Worm (Caenorhabditis elegans): ENCODE measurements around the gene rpac-19.
A peak's percentile ranks its signal among the peaks of the same experiment; 100 is the strongest.

rpac-19 gene

DNA sequence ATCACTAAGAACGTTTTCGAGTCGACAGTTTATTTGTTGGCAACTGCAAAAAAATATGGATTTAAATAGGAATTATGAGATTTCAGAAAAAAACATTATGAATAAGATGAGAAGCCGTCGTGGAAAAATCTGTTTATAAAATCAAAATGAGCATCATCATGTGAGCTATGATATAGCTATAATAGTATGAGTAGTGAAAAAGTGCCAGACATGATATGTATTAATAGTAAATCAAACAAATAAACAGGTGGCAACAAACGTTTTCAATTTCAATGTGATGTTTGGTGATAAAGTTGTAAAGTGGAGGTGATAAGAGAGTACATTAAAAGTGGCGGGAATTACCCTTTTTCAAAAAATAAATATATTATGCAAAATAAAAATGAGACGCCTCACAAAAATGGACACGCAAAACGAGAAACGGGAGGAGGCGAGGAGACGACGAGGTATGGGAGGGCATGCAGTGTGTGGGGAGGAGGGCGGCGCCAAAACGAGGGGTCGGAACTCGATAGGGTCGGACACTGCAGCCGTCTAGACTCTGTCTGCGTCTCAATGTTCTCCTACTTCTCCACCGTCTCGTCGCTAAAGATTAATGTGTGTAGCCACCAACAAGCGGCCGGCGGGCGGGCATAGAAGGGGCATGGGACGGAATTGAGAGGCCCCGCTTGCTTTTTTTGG lies 38.0 kb upstream of the rpac-19 start, which contains the start of gene C07A9.9 (continued):
- peak; percentile 83 for TF ChIP-seq ceh-20 (GFP tag; IDR thresholded peaks at IDR 0.05)
- peak; percentile 75 for TF ChIP-seq nhr-28 (tag; optimal IDR thresholded peaks at IDR 0.05)
- peak in 1 of 2 experiments; percentile 53 for TF ChIP-seq unc-62 (GFP tag; optimal IDR thresholded peaks at IDR 0.05 in 1 of 2)
- no peak for TF ChIP-seq unc-62 (tag; optimal IDR thresholded peaks at IDR 0.05)
- no peak; the same call in 1 of the 2 replicates for TF ChIP-seq vab-7 (GFP tag; IDR thresholded peaks at IDR 0.05)
- no peak for TF ChIP-seq dmd-9 (GFP tag; IDR thresholded peaks at IDR 0.05)
- no peak; the same call in 1 of the 2 replicates for TF ChIP-seq nhr-41 (GFP tag; IDR thresholded peaks at IDR 0.05)
- TF ChIP-seq lin-38 (GFP tag; IDR thresholded peaks at IDR 0.05) = peak; percentile 54
- no peak for TF ChIP-seq daf-8 (GFP tag; IDR thresholded peaks at IDR 0.05)
- TF ChIP-seq mes-2 (tag; optimal IDR thresholded peaks at IDR 0.05; ENCODE audit: poor library complexity, severe bottlenecking) = peak; percentile 55
- peak; percentile 79 for TF ChIP-seq rbr-2 (tag; optimal IDR thresholded peaks at IDR 0.05)
- no peak for TF ChIP-seq egl-27 (tag; optimal IDR thresholded peaks at IDR 0.05)
- TF ChIP-seq lin-15B (tag; optimal IDR thresholded peaks at IDR 0.05) = no peak
- TF ChIP-seq nhr-42 (GFP tag; IDR thresholded peaks at IDR 0.05) = 0 out of 2 replicates have a peak, but pooled peaks have one; percentile 41
- no peak for TF ChIP-seq spr-3 (GFP tag; optimal IDR thresholded peaks at IDR 0.05)

DNA sequence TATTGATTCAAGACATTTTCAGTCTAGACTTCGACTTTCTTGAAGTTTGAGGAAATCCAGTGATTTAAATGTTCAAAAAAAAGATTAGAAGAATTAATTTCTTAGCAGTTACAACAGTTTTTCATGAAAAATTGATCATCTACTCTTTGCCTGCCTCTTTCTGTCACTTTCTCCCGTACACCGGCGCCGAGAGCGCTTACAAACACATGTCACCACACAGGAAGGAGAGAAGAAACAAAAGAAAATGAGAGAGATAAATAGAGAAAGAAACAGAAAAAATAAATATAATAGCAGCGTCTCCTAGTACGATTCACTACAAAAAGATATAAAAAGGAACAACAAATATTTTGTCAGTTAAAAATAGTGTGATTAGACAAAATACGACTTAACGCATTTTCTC lies 37.0 kb upstream of the rpac-19 start:
- TF ChIP-seq unc-130 (GFP tag; optimal IDR thresholded peaks at IDR 0.05) (no peak), ctbp-1 (GFP tag; IDR thresholded peaks at IDR 0.05) (no peak), F44E2.7 (GFP tag; IDR thresholded peaks at IDR 0.05) (no peak), nhr-76 (tag; optimal IDR thresholded peaks at IDR 0.05) (no peak), nhr-77 (tag; optimal IDR thresholded peaks at IDR 0.05) (no peak), jun-1 (tag; optimal IDR thresholded peaks at IDR 0.05) (no peak), ztf-11 (tag; optimal IDR thresholded peaks at IDR 0.05) (no peak), nhr-42 (GFP tag; IDR thresholded peaks at IDR 0.05) (no peak), hlh-11 (tag; optimal IDR thresholded peaks at IDR 0.05) (no peak), T26A8.4 (GFP tag; IDR thresholded peaks at IDR 0.05) (no peak), fkh-10 (GFP tag; optimal IDR thresholded peaks at IDR 0.05) (no peak), D1046.2 (GFP tag; IDR thresholded peaks at IDR 0.05) (no peak), lsy-2 (tag; optimal IDR thresholded peaks at IDR 0.05) (no peak), ceh-20 (GFP tag; IDR thresholded peaks at IDR 0.05) (no peak), dmd-8 (GFP tag; IDR thresholded peaks at IDR 0.05) (no peak), cey-2 (tag; optimal IDR thresholded peaks at IDR 0.05; ENCODE audit: borderline replicate concordance, insufficient read depth) (no peak), F10B5.3 (tag; optimal IDR thresholded peaks at IDR 0.05) (no peak), sdz-12 (GFP tag; optimal IDR thresholded peaks at IDR 0.05) (no peak), pqm-1 (tag; optimal IDR thresholded peaks at IDR 0.05) (peak; percentile 18), dmd-6 (GFP tag; IDR thresholded peaks at IDR 0.05) (peak; percentile 6; the same call in 1 of the 2 replicates), dpl-1 (GFP tag; optimal IDR thresholded peaks at IDR 0.05) (no peak), madf-5 (GFP tag; IDR thresholded peaks at IDR 0.05) (no peak), egl-43 (GFP tag; IDR thresholded peaks at IDR 0.05) (no peak), duxl-1 (tag; optimal IDR thresholded peaks at IDR 0.05; ENCODE audit: poor library complexity) (no peak), ceh-44 (GFP tag; IDR thresholded peaks at IDR 0.05) (no peak), lin-15B (tag; optimal IDR thresholded peaks at IDR 0.05) (no peak), lin-39 (tag; optimal IDR thresholded peaks at IDR 0.05) (no peak), dmd-9 (GFP tag; IDR thresholded peaks at IDR 0.05) (no peak), ceh-32 (tag; optimal IDR thresholded peaks at IDR 0.05; ENCODE audit: poor library complexity) (no peak), nhr-111 (GFP tag; optimal IDR thresholded peaks at IDR 0.05) (no peak), ces-1 (GFP tag; optimal IDR thresholded peaks at IDR 0.05) (no peak), F37D6.2 (tag; optimal IDR thresholded peaks at IDR 0.05) (no peak), daf-12 (tag; optimal IDR thresholded peaks at IDR 0.05) (no peak), tag-97 (GFP tag; IDR thresholded peaks at IDR 0.05) (no peak), pha-4 (GFP tag; IDR thresholded peaks at IDR 0.05) (no peak), pha-4 (tag; optimal IDR thresholded peaks at IDR 0.05) (no peak), mdl-1 (tag; optimal IDR thresholded peaks at IDR 0.05) (peak in 1 of 2 experiments; percentile 63), mes-2 (tag; optimal IDR thresholded peaks at IDR 0.05; ENCODE audit: poor library complexity, severe bottlenecking) (peak; percentile 47), ama-1 (optimal IDR thresholded peaks at IDR 0.05) (no peak)

All from whole organism, L4 larva.